Fruit fly (Drosophila melanogaster) whole organism, embryonic: ENCODE results near the gene RpS28a.

Experiments used
- Blimp-1 ChIP-seq: fragments of 200-800 bp; sonication (Bioruptor generic); optimal IDR thresholded peaks from 3 replicates; lab custom pipeline; 2018; ENCODE audit warnings: missing biosample characterization, missing genetic modification characterization, mild to moderate bottlenecking, moderate library complexity, missing genetic modification reagents
- CG10267 ChIP-seq: fragments of 200-800 bp; sonication (Bioruptor generic); optimal IDR thresholded peaks from 2 replicates; lab custom pipeline; 2018; ENCODE audit warnings: missing biosample characterization, mild to moderate bottlenecking, missing genetic modification characterization, moderate library complexity
- CG11398 ChIP-seq: fragments of 200-800 bp; sonication (Bioruptor generic); optimal IDR thresholded peaks from 2 replicates; lab custom pipeline; 2016; ENCODE audit warnings: missing biosample characterization, missing genetic modification characterization
- CG13424 ChIP-seq: fragments of 200-800 bp; sonication (Bioruptor generic); optimal IDR thresholded peaks from 2 replicates; lab custom pipeline; 2019; ENCODE audit warnings: missing biosample characterization, mild to moderate bottlenecking, missing genetic modification characterization, moderate library complexity
- CG15073 ChIP-seq: fragments of 200-800 bp; sonication (Bioruptor generic); optimal IDR thresholded peaks from 2 replicates; lab custom pipeline; 2016; ENCODE audit warnings: missing biosample characterization, missing genetic modification characterization
- CG18011 ChIP-seq: fragments of 200-800 bp; sonication (Bioruptor generic); optimal IDR thresholded peaks from 2 replicates; lab custom pipeline; 2017; ENCODE audit warnings: missing biosample characterization, missing genetic modification characterization, mild to moderate bottlenecking, moderate library complexity, missing genotype
- CG1832 ChIP-seq: fragments of 200-800 bp; sonication (Bioruptor generic); optimal IDR thresholded peaks from 2 replicates; lab custom pipeline; 2017; ENCODE audit warnings: missing biosample characterization, mild to moderate bottlenecking, missing genetic modification characterization, inconsistent platforms
- CG2202 ChIP-seq: fragments of 200-800 bp; sonication (Bioruptor generic); optimal IDR thresholded peaks from 2 replicates; lab custom pipeline; 2018; ENCODE audit warnings: missing biosample characterization, mild to moderate bottlenecking, missing genetic modification characterization
- CG2889 ChIP-seq: fragments of 200-800 bp; sonication (Bioruptor generic); IDR thresholded peaks from 3 replicates; pipeline ENCODE4 v1.3.6; 2022; ENCODE audit warnings: missing biosample characterization, missing genetic modification characterization
- CG30403 ChIP-seq: fragments of 200-800 bp; sonication (Bioruptor generic); optimal IDR thresholded peaks from 3 replicates; lab custom pipeline; 2016; ENCODE audit warnings: missing biosample characterization, missing genetic modification characterization
- CG32532 ChIP-seq: fragments of 200-800 bp; sonication (Bioruptor generic); IDR thresholded peaks from 2 replicates; pipeline ENCODE4 v1.3.6; 2022; ENCODE audit warnings: missing biosample characterization, missing genetic modification characterization
- CG42726 ChIP-seq: fragments of 200-800 bp; sonication (Bioruptor generic); IDR thresholded peaks from 2 replicates; pipeline ENCODE4 v1.3.6; 2022; ENCODE audit warnings: missing biosample characterization, missing genetic modification characterization; ENCODE audit not compliant: partially characterized antibody
- CG8089 ChIP-seq: fragments of 200-800 bp; sonication (Bioruptor generic); optimal IDR thresholded peaks from 3 replicates; lab custom pipeline; 2016; ENCODE audit warnings: missing biosample characterization, missing genetic modification characterization
- CG8359 ChIP-seq: fragments of 200-800 bp; sonication (Bioruptor generic); optimal IDR thresholded peaks from 2 replicates; lab custom pipeline; 2017; ENCODE audit warnings: missing biosample characterization, mild to moderate bottlenecking, missing genetic modification characterization, borderline replicate concordance
- CG8765 ChIP-seq: fragments of 200-800 bp; sonication (Bioruptor generic); IDR thresholded peaks from 2 replicates; pipeline ENCODE4 v1.3.6; 2022; ENCODE audit warnings: missing biosample characterization, missing genetic modification characterization
- CG9215 ChIP-seq: fragments of 200-800 bp; sonication (Bioruptor generic); IDR thresholded peaks from 2 replicates; pipeline ENCODE4 v1.3.6; 2022; ENCODE audit warnings: missing biosample characterization, missing genetic modification characterization
- CG9817 ChIP-seq: fragments of 200-800 bp; sonication (Bioruptor generic); optimal IDR thresholded peaks from 2 replicates; lab custom pipeline; 2018; ENCODE audit warnings: missing biosample characterization, mild to moderate bottlenecking, missing genetic modification characterization, moderate library complexity
- H2.0 ChIP-seq: fragments of 200-800 bp; sonication (Bioruptor generic); IDR thresholded peaks from 2 replicates; pipeline ENCODE4 v1.3.6; 2022; ENCODE audit warnings: missing biosample characterization, missing genetic modification characterization
- HLH3B ChIP-seq: fragments of 200-800 bp; sonication (Bioruptor generic); IDR thresholded peaks from 2 replicates; pipeline ENCODE4 v1.3.6; 2022; ENCODE audit warnings: missing biosample characterization, missing genetic modification characterization
- Hey ChIP-seq: fragments of 200-800 bp; sonication (Bioruptor generic); optimal IDR thresholded peaks from 3 replicates; lab custom pipeline; 2018; ENCODE audit warnings: missing biosample characterization, mild to moderate bottlenecking, missing genetic modification characterization
- HmgZ ChIP-seq: fragments of 200-800 bp; sonication (Bioruptor generic); optimal IDR thresholded peaks from 2 replicates; lab custom pipeline; 2018; ENCODE audit warnings: missing biosample characterization, mild to moderate bottlenecking, missing genetic modification characterization
- Hr3 ChIP-seq: fragments of 200-800 bp; sonication (Bioruptor generic); optimal IDR thresholded peaks from 3 replicates; lab custom pipeline; 2016; ENCODE audit warnings: missing biosample characterization, missing genetic modification characterization
- Hr39 ChIP-seq: fragments of >200 bp; optimal IDR thresholded peaks from 2 replicates; lab custom pipeline; 2017
- Med ChIP-seq: fragments of 200-800 bp; sonication (Bioruptor generic); peaks from one replicate; lab custom pipeline; 2016; ENCODE audit warnings: missing biosample characterization, missing genetic modification characterization, mild to moderate bottlenecking, inconsistent platforms, moderate library complexity
- Nf-YC ChIP-seq: fragments of 200-800 bp; optimal IDR thresholded peaks from 3 replicates; lab custom pipeline; 2019; ENCODE audit warnings: missing biosample characterization, mild to moderate bottlenecking, missing genetic modification characterization, moderate library complexity
- Optix ChIP-seq: fragments of 200-800 bp; sonication (Bioruptor generic); IDR thresholded peaks from 3 replicates; pipeline ENCODE4 v1.3.6; 2022; ENCODE audit warnings: missing biosample characterization, missing genetic modification characterization
- Scr ChIP-seq: fragments of 200-800 bp; sonication (Bioruptor generic); IDR thresholded peaks from 2 replicates; pipeline ENCODE4 v1.3.6; 2022; ENCODE audit warnings: missing biosample characterization, missing genetic modification characterization; ENCODE audit not compliant: partially characterized antibody
- Sox102F ChIP-seq: fragments of 200-800 bp; sonication (Bioruptor generic); optimal IDR thresholded peaks from 2 replicates; lab custom pipeline; 2018; ENCODE audit warnings: missing biosample characterization, mild to moderate bottlenecking, missing genetic modification characterization, moderate library complexity
- Spps ChIP-seq: fragments of 200-800 bp; sonication (Bioruptor generic); optimal IDR thresholded peaks from 2 replicates; lab custom pipeline; 2018; ENCODE audit warnings: missing biosample characterization, mild to moderate bottlenecking, missing genetic modification characterization
- Xbp1 ChIP-seq: fragments of 200-800 bp; sonication (Bioruptor generic); optimal IDR thresholded peaks from 3 replicates; lab custom pipeline; 2016; ENCODE audit warnings: missing biosample characterization, mild to moderate bottlenecking, missing genetic modification characterization
- Xrp1 ChIP-seq: fragments of 200-800 bp; sonication (Bioruptor generic); IDR thresholded peaks from 2 replicates; pipeline ENCODE4 v1.3.6; 2022; ENCODE audit warnings: missing biosample characterization, missing genetic modification characterization
- ap ChIP-seq: fragments of 200-800 bp; sonication (Bioruptor generic); IDR thresholded peaks from 2 replicates; pipeline ENCODE4 v1.3.6; 2022; ENCODE audit warnings: missing biosample characterization, missing genetic modification characterization
- bbx ChIP-seq: fragments of 200-800 bp; sonication (Bioruptor generic); IDR thresholded peaks from 2 replicates; pipeline ENCODE4 v1.3.6; 2022; ENCODE audit warnings: missing biosample characterization, missing genetic modification characterization; ENCODE audit not compliant: partially characterized antibody
- bsh ChIP-seq, 2 experiments: fragments of 200-800 bp; sonication (Bioruptor generic); optimal IDR thresholded peaks; 2 replicates each; lab custom pipeline; 2017 to 2018; ENCODE audit warnings: mild to moderate bottlenecking in 2 of 2, missing biosample characterization in 2 of 2, missing genetic modification characterization in 2 of 2, moderate library complexity in 1 of 2
- danr ChIP-seq: fragments of 200-800 bp; sonication (Bioruptor generic); IDR thresholded peaks from 2 replicates; pipeline ENCODE4 v1.3.6; 2022; ENCODE audit warnings: missing biosample characterization, missing genetic modification characterization
- gce ChIP-seq: fragments of 200-800 bp; sonication (Bioruptor generic); IDR thresholded peaks from 3 replicates; pipeline ENCODE4 v1.3.6; 2022; ENCODE audit warnings: missing biosample characterization, missing genetic modification characterization
- gem ChIP-seq: fragments of 200-800 bp; sonication (Bioruptor generic); optimal IDR thresholded peaks from 2 replicates; lab custom pipeline; 2019; ENCODE audit warnings: missing biosample characterization, mild to moderate bottlenecking, missing genetic modification characterization, moderate library complexity
- ham ChIP-seq: fragments of 200-800 bp; sonication (Bioruptor generic); IDR thresholded peaks from 2 replicates; pipeline ENCODE4 v1.3.6; 2022; ENCODE audit warnings: missing biosample characterization, missing genetic modification characterization
- kah ChIP-seq: fragments of 200-800 bp; sonication (Bioruptor generic); optimal IDR thresholded peaks from 2 replicates; lab custom pipeline; 2018; ENCODE audit warnings: missing biosample characterization, mild to moderate bottlenecking, missing genetic modification characterization
- ken ChIP-seq: fragments of 200-800 bp; sonication (Bioruptor generic); IDR thresholded peaks from 3 replicates; pipeline ENCODE4 v1.3.6; 2022; ENCODE audit warnings: missing biosample characterization, missing genetic modification characterization
- kni ChIP-seq: fragments of 200-800 bp; sonication (Bioruptor generic); optimal IDR thresholded peaks from 3 replicates; lab custom pipeline; 2017; ENCODE audit warnings: mild to moderate bottlenecking, missing biosample characterization, missing genetic modification reagents, missing genetic modification characterization
- maf-S ChIP-seq: fragments of 200-800 bp; sonication (Bioruptor generic); optimal IDR thresholded peaks from 2 replicates; lab custom pipeline; 2016; ENCODE audit warnings: missing biosample characterization, missing genetic modification characterization
- row ChIP-seq: fragments of 200-800 bp; sonication (Bioruptor generic); IDR thresholded peaks from 3 replicates; pipeline ENCODE4 v1.3.6; 2022; ENCODE audit warnings: missing biosample characterization, missing genetic modification characterization
- run ChIP-seq: fragments of 200-800 bp; sonication (Bioruptor generic); optimal IDR thresholded peaks from 3 replicates; lab custom pipeline; 2018; ENCODE audit warnings: missing biosample characterization, mild to moderate bottlenecking, missing genetic modification characterization
- seq ChIP-seq: fragments of 200-800 bp; sonication (Bioruptor generic); IDR thresholded peaks from 2 replicates; pipeline ENCODE4 v1.3.6; 2022; ENCODE audit warnings: missing biosample characterization, missing genetic modification characterization
- sisA ChIP-seq: fragments of 200-800 bp; sonication (Bioruptor generic); IDR thresholded peaks from 2 replicates; pipeline ENCODE4 v1.3.6; 2022; ENCODE audit warnings: missing biosample characterization, missing genetic modification characterization
- sna ChIP-seq: fragments of 200-800 bp; sonication (Bioruptor generic); IDR thresholded peaks from 2 replicates; pipeline ENCODE4 v1.3.6; 2022; ENCODE audit warnings: missing biosample characterization, missing genetic modification characterization; ENCODE audit not compliant: partially characterized antibody
- tgo ChIP-seq: fragments of 200-800 bp; sonication (Bioruptor generic); IDR thresholded peaks from 3 replicates; pipeline ENCODE4 v1.3.6; 2022; ENCODE audit warnings: missing biosample characterization, missing genetic modification characterization
- trh ChIP-seq: fragments of 200-800 bp; sonication (Bioruptor generic); optimal IDR thresholded peaks from 2 replicates; lab custom pipeline; 2016; ENCODE audit warnings: missing biosample characterization, missing genetic modification characterization
- unpg ChIP-seq: fragments of 200-800 bp; sonication (Bioruptor generic); optimal IDR thresholded peaks from 3 replicates; lab custom pipeline; 2018; ENCODE audit warnings: missing biosample characterization, mild to moderate bottlenecking, missing genetic modification characterization, moderate library complexity
- vvl ChIP-seq: fragments of 200-800 bp; sonication (Bioruptor generic); IDR thresholded peaks from 2 replicates; pipeline ENCODE4 v1.3.6; 2022; ENCODE audit warnings: missing biosample characterization, missing genetic modification characterization

Gene RpS28a

DNA sequence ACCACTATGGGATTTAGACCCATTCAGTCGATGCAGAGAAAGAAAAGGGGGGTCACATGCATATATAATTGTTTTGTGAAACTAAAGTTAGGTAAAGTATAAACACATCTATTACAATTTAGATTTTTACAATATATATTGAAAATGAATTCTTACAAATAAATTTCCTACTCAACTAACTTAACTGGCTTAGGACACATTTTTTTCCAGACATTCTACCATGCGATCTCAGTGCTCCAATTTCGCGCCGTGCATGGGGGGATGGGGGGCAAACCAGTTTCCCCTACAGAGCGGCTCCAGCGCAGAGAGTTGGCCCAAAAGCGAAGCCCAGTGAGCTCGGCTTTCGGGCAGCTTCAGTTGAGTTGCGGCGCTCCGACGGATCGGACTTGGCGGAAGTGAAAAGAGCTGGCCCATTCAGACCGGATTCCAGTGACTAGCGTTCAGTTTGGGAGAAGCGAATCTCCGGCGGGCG is 39.3 kb downstream of the RpS28a start, which contains the start of gene CG7896 (continued):
- TF ChIP-seq CG8359 (GFP tag; lab: Kevin White, UChicago) (no peak), seq (peak; percentile 75), CG9817 (tag; lab: Kevin White, UChicago) (peak; percentile 50), CG15073 (GFP tag; lab: Kevin White, UChicago) (no peak), ham (GFP tag; lab: Robert Waterston, UW) (0 out of 2 replicates have a peak, but pooled peaks have one; percentile 38), row (peak; percentile 94), danr (GFP tag; lab: Robert Waterston, UW) (peak; percentile 73), CG42726 (GFP tag; lab: Robert Waterston, UW) (no peak), CG18011 (no peak), Hey (tag; lab: Kevin White, UChicago) (no peak), trh (no peak), CG8765 (GFP tag; lab: Robert Waterston, UW) (peak; percentile 40; the same call in 1 of the 2 replicates), bbx (0 out of 2 replicates have a peak, but pooled peaks have one; percentile 30), Nf-YC (tag; lab: Kevin White, UChicago) (peak; percentile 70), CG1832 (GFP tag; lab: Kevin White, UChicago) (no peak), maf-S (GFP tag; lab: Kevin White, UChicago) (no peak), ap (GFP tag; lab: Robert Waterston, UW) (no peak), CG10267 (tag; lab: Kevin White, UChicago) (peak; percentile 55), CG9215 (peak; percentile 78), CG8089 (GFP tag; lab: Kevin White, UChicago) (no peak), kah (GFP tag; lab: Kevin White, UChicago) (peak; percentile 10), run (tag; lab: Kevin White, UChicago) (no peak), Spps (peak; percentile 10), sna (GFP tag; lab: Robert Waterston, UW) (no peak), kni (GFP tag; lab: Kevin White, UChicago) (peak; percentile 58), Xrp1 (GFP tag; lab: Robert Waterston, UW) (peak; percentile 90), Optix (0 out of 3 replicates have a peak, but pooled peaks have one; percentile 30), Hr39 (lab: Kevin White, UChicago) (no peak), CG11398 (no peak), Scr (GFP tag; lab: Robert Waterston, UW) (no peak), CG2202 (tag; lab: Kevin White, UChicago) (peak; percentile 25)

- peak; percentile 23; the same call in 1 of the 2 replicates for TF ChIP-seq vvl (GFP tag; lab: Robert Waterston, UW)
- no peak for TF ChIP-seq HmgZ (tag; lab: Kevin White, UChicago)
- 0 out of 2 replicates have a peak, but pooled peaks have one; percentile 15 for TF ChIP-seq CG32532 (GFP tag; lab: Robert Waterston, UW)
- 0 out of 3 replicates have a peak, but pooled peaks have one; percentile 18 for TF ChIP-seq CG2889
- peak in 1 of 2 experiments; percentile 34 for TF ChIP-seq bsh (GFP tag; optimal IDR thresholded peaks at IDR 0.05; lab: Kevin White, UChicago)
- TF ChIP-seq HLH3B (GFP tag; lab: Robert Waterston, UW), result peak; percentile 32; the same call in 1 of the 2 replicates
- TF ChIP-seq Med (GFP tag; lab: Kevin White, UChicago), result peak; percentile 64
- TF ChIP-seq Hr3, result no peak
- peak; percentile 37 for TF ChIP-seq gem (tag; lab: Kevin White, UChicago)
- TF ChIP-seq gce (GFP tag; lab: Robert Waterston, UW), result no peak
- peak; percentile 41 for TF ChIP-seq Sox102F (GFP tag; lab: Kevin White, UChicago)
- 0 out of 3 replicates have a peak, but pooled peaks have one; percentile 33 for TF ChIP-seq ken (GFP tag; lab: Robert Waterston, UW)
- TF ChIP-seq CG30403 (GFP tag; lab: Kevin White, UChicago), result peak; percentile 8
- 0 out of 2 replicates have a peak, but pooled peaks have one; percentile 8 for TF ChIP-seq H2.0
- peak; percentile 41 for TF ChIP-seq Blimp-1 (GFP tag; lab: Kevin White, UChicago)
- TF ChIP-seq row, result peak; percentile 48
- TF ChIP-seq sisA, result peak; percentile 44
- peak; percentile 16 for TF ChIP-seq Xbp1 (GFP tag; lab: Kevin White, UChicago)
- TF ChIP-seq tgo (GFP tag; lab: Robert Waterston, UW), result peak; percentile 33; the same call in 1 of the 3 replicates
- TF ChIP-seq CG13424 (tag; lab: Kevin White, UChicago), result peak; percentile 17
- no peak for TF ChIP-seq CG9215
- TF ChIP-seq unpg (GFP tag; lab: Kevin White, UChicago), result peak; percentile 17
Observed at dm6 chr3R:29982027-29982426, 40.4 kb downstream of the RpS28a start.
